Worm (Caenorhabditis elegans) whole organism, L4 larva: ENCODE results near the gene C23H5.12.

Experiments
- ama-1 ChIP-seq: fragments of 150-350 bp; optimal IDR thresholded peaks from 2 replicates; lab custom pipeline; 2014; ENCODE audit warnings: inconsistent platforms, mixed read lengths
- attf-4 ChIP-seq: sonication (generic microtip); optimal IDR thresholded peaks from 3 replicates; lab custom pipeline; 2017; ENCODE audit warnings: missing biosample characterization, missing genetic modification characterization
- ces-1 ChIP-seq: fragments of 150-350 bp; sonication (generic microtip); optimal IDR thresholded peaks from 4 replicates; lab custom pipeline; 2014; ENCODE audit warnings: missing biosample characterization, missing genetic modification reagents, missing genetic modification characterization
- dve-1 ChIP-seq: sonication (generic microtip); optimal IDR thresholded peaks from 2 replicates; lab custom pipeline; 2017; ENCODE audit warnings: antibody characterized with exemption, mild to moderate bottlenecking, missing genetic modification characterization, missing compliant biosample characterization; ENCODE audit not compliant: insufficient read depth
- lin-39 ChIP-seq: fragments of 150-350 bp; optimal IDR thresholded peaks from 2 replicates; lab custom pipeline; 2014; ENCODE audit warnings: missing biosample characterization, missing genetic modification reagents, missing genetic modification characterization
- nhr-10 ChIP-seq: fragments of 150-350 bp; optimal IDR thresholded peaks from 2 replicates; lab custom pipeline; 2014; ENCODE audit warnings: missing biosample characterization, missing genetic modification characterization
- nhr-28 ChIP-seq: fragments of 150-350 bp; optimal IDR thresholded peaks from 2 replicates; lab custom pipeline; 2014; ENCODE audit warnings: missing biosample characterization, missing genetic modification characterization
- unc-39 ChIP-seq: sonication (generic microtip); optimal IDR thresholded peaks from 2 replicates; lab custom pipeline; 2017; ENCODE audit warnings: missing biosample characterization, missing genetic modification characterization
- zag-1 ChIP-seq: fragments of 150-350 bp; optimal IDR thresholded peaks from 2 replicates; lab custom pipeline; 2014; ENCODE audit warnings: missing biosample characterization, missing genetic modification characterization
- ztf-11 ChIP-seq: fragments of 150-350 bp; optimal IDR thresholded peaks from 2 replicates; lab custom pipeline; 2014; ENCODE audit warnings: missing biosample characterization, missing genetic modification characterization
- ztf-7 ChIP-seq: fragments of 150-350 bp; optimal IDR thresholded peaks from 2 replicates; lab custom pipeline; 2014; ENCODE audit warnings: missing biosample characterization, missing genetic modification characterization

DNA sequence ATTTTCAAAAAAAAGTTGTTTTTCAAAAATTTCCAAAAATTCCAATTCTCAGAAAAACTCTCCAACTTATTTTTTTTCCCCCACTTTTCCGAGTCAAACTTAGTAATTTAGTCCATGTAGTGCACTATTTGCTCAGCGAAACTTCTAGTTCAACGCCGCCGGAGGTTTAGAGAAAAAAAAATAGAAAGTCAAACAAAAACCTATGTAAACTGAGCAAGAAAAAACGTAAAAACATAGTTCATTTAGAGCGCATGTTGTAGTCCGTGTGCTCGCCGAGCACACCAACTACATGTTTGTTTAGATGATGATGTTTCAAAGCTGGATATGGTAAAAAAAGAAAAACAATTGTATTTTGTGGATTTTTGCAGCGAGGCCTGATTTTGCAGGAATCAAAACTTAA, 29.0 kb downstream of the C23H5.12 start:
- no peak for TF ChIP-seq dve-1 (tag; lab: Kevin White, UChicago)
- no peak for TF ChIP-seq zag-1 (tag; lab: Kevin White, UChicago)
- peak; percentile 58 for TF ChIP-seq nhr-28 (tag; lab: Kevin White, UChicago)
- no peak for TF ChIP-seq ztf-11 (tag; lab: Kevin White, UChicago)
- no peak for TF ChIP-seq nhr-10 (tag; lab: Kevin White, UChicago)
- no peak for TF ChIP-seq ces-1 (GFP tag; lab: Kevin White, UChicago)
- TF ChIP-seq ztf-7: no peak
- no peak for TF ChIP-seq attf-4 (tag; lab: Kevin White, UChicago)
- no peak for TF ChIP-seq lin-39 (tag; lab: Kevin White, UChicago)
- TF ChIP-seq unc-39: no peak
- no peak for TF ChIP-seq ama-1 (lab: Kevin White, UChicago)
